Worm (Caenorhabditis elegans) whole organism, L2 larva: ENCODE results near the gene gtr-1.

Experiments used
- C34F6.9 ChIP-seq: fragments of 150-350 bp; optimal IDR thresholded peaks from 2 replicates; lab custom pipeline; 2014; ENCODE audit warnings: missing biosample characterization, missing genetic modification characterization
- F13H6.1 ChIP-seq: sonication (generic microtip); optimal IDR thresholded peaks from 2 replicates; lab custom pipeline; 2016; ENCODE audit warnings: missing genetic modification characterization, missing compliant biosample characterization
- R02D3.7 ChIP-seq: fragments of 150-350 bp; optimal IDR thresholded peaks from 2 replicates; lab custom pipeline; 2014; ENCODE audit warnings: missing biosample characterization, missing genetic modification characterization
- Y55F3AM.14 ChIP-seq: fragments of 200-800 bp; sonication (Bioruptor generic); optimal IDR thresholded peaks from 2 replicates; lab custom pipeline; 2018; ENCODE audit warnings: mild to moderate bottlenecking, missing genetic modification characterization, missing compliant biosample characterization
- ZK546.5 ChIP-seq: sonication (generic microtip); optimal IDR thresholded peaks from 2 replicates; lab custom pipeline; 2017; ENCODE audit warnings: missing biosample characterization, missing genetic modification characterization
- aly-2 ChIP-seq: fragments of 150-350 bp; optimal IDR thresholded peaks from 2 replicates; lab custom pipeline; 2014; ENCODE audit warnings: missing biosample characterization, missing genetic modification characterization
- blmp-1 ChIP-seq: sonication (generic microtip); optimal IDR thresholded peaks from 2 replicates; lab custom pipeline; 2017; ENCODE audit warnings: missing genetic modification characterization, mild to moderate bottlenecking, missing compliant biosample characterization, antibody characterized with exemption, moderate library complexity; ENCODE audit not compliant: insufficient read depth
- ceh-16 ChIP-seq: fragments of 150-350 bp; optimal IDR thresholded peaks from 2 replicates; lab custom pipeline; 2014; ENCODE audit warnings: missing biosample characterization, missing genetic modification characterization
- ceh-82 ChIP-seq: fragments of 150-350 bp; optimal IDR thresholded peaks from 2 replicates; lab custom pipeline; 2014; ENCODE audit warnings: missing biosample characterization, missing genetic modification characterization
- crh-2 ChIP-seq: sonication (generic microtip); optimal IDR thresholded peaks from 2 replicates; lab custom pipeline; 2017; ENCODE audit warnings: missing biosample characterization, missing genetic modification characterization
- dmd-4 ChIP-seq: sonication (generic microtip); optimal IDR thresholded peaks from 2 replicates; lab custom pipeline; 2017; ENCODE audit warnings: missing biosample characterization, missing genetic modification characterization
- egl-27 ChIP-seq: sonication (generic microtip); optimal IDR thresholded peaks from 3 replicates; lab custom pipeline; 2017; ENCODE audit warnings: missing biosample characterization, missing genetic modification reagents, missing genetic modification characterization
- elt-1 ChIP-seq: fragments of 150-350 bp; optimal IDR thresholded peaks from 2 replicates; lab custom pipeline; 2014; ENCODE audit warnings: missing biosample characterization, missing genetic modification characterization
- elt-3 ChIP-seq: sonication (generic microtip); optimal IDR thresholded peaks from 2 replicates; lab custom pipeline; 2017; ENCODE audit warnings: missing biosample characterization, missing genetic modification characterization
- fos-1 ChIP-seq: fragments of 150-350 bp; optimal IDR thresholded peaks from 2 replicates; lab custom pipeline; 2014; ENCODE audit warnings: missing biosample characterization, missing genetic modification characterization
- gmeb-1 ChIP-seq: fragments of 150-350 bp; optimal IDR thresholded peaks from 2 replicates; lab custom pipeline; 2014; ENCODE audit warnings: missing biosample characterization, missing genetic modification characterization
- lin-11 ChIP-seq: fragments of 150-350 bp; sonication (generic microtip); optimal IDR thresholded peaks from 2 replicates; lab custom pipeline; 2014; ENCODE audit warnings: missing biosample characterization, missing genetic modification characterization, inconsistent platforms, mixed read lengths
- lin-13 ChIP-seq: fragments of 150-350 bp; optimal IDR thresholded peaks from 2 replicates; lab custom pipeline; 2014; ENCODE audit warnings: missing biosample characterization, missing genetic modification reagents, missing genetic modification characterization
- lsy-2 ChIP-seq, 2 experiments: fragments of 150-350 bp in 1 of 2; sonication (generic microtip) in 1 of 2; optimal IDR thresholded peaks; 2 replicates each; lab custom pipeline; 2014 to 2017; ENCODE audit warnings: missing biosample characterization in 2 of 2, missing genetic modification characterization in 2 of 2
- mab-5 ChIP-seq: fragments of 150-350 bp; optimal IDR thresholded peaks from 2 replicates; lab custom pipeline; 2014; ENCODE audit warnings: missing biosample characterization, missing genetic modification characterization
- mdl-1 ChIP-seq, 2 experiments: fragments of 150-350 bp in 1 of 2; sonication (generic microtip) in 1 of 2; optimal IDR thresholded peaks; 2 replicates each; lab custom pipeline; 2017; ENCODE audit warnings: missing biosample characterization in 2 of 2, missing genetic modification characterization in 2 of 2
- nhr-10 ChIP-seq: sonication (generic microtip); optimal IDR thresholded peaks from 2 replicates; lab custom pipeline; 2017; ENCODE audit warnings: missing biosample characterization, missing genetic modification characterization
- nhr-11 ChIP-seq: fragments of 150-350 bp; optimal IDR thresholded peaks from 2 replicates; lab custom pipeline; 2014; ENCODE audit warnings: missing biosample characterization, missing genetic modification characterization
- nhr-12 ChIP-seq: fragments of 150-350 bp; optimal IDR thresholded peaks from 2 replicates; lab custom pipeline; 2014; ENCODE audit warnings: missing biosample characterization, missing genetic modification characterization
- nhr-129 ChIP-seq: fragments of 150-350 bp; optimal IDR thresholded peaks from 2 replicates; lab custom pipeline; 2014; ENCODE audit warnings: missing biosample characterization, missing genetic modification characterization
- nhr-23 ChIP-seq: fragments of 150-350 bp; optimal IDR thresholded peaks from 2 replicates; lab custom pipeline; 2014; ENCODE audit warnings: missing biosample characterization, missing genetic modification reagents, missing genetic modification characterization
- nhr-25 ChIP-seq: fragments of 150-350 bp; sonication (generic microtip); optimal IDR thresholded peaks from 3 replicates; lab custom pipeline; 2014; ENCODE audit warnings: missing biosample characterization, missing genetic modification characterization
- nhr-6 ChIP-seq: fragments of 150-350 bp; optimal IDR thresholded peaks from 2 replicates; lab custom pipeline; 2014; ENCODE audit warnings: missing biosample characterization, missing genetic modification characterization
- nhr-77 ChIP-seq: fragments of 150-350 bp; optimal IDR thresholded peaks from 2 replicates; lab custom pipeline; 2014; ENCODE audit warnings: missing biosample characterization, missing genetic modification characterization
- peb-1 ChIP-seq: fragments of 150-350 bp; optimal IDR thresholded peaks from 2 replicates; lab custom pipeline; 2014; ENCODE audit warnings: missing biosample characterization, missing genetic modification characterization
- sem-4 ChIP-seq: fragments of 150-350 bp; optimal IDR thresholded peaks from 2 replicates; lab custom pipeline; 2014; ENCODE audit warnings: missing biosample characterization, missing genetic modification reagents, missing genetic modification characterization
- skn-1 ChIP-seq: sonication (generic microtip); optimal IDR thresholded peaks from 2 replicates; lab custom pipeline; 2017; ENCODE audit warnings: missing biosample characterization, missing genetic modification characterization
- sma-9 ChIP-seq, 2 experiments: fragments of 150-350 bp in 1 of 2; sonication (generic microtip) in 1 of 2; optimal IDR thresholded peaks; 2 replicates each; lab custom pipeline; 2014 to 2016; ENCODE audit warnings: missing genetic modification characterization in 2 of 2, mild to moderate bottlenecking in 1 of 2, missing biosample characterization in 1 of 2, missing compliant biosample characterization in 1 of 2, missing genetic modification reagents in 1 of 2, moderate library complexity in 1 of 2
- snpc-4 ChIP-seq: fragments of 150-350 bp; optimal IDR thresholded peaks from 2 replicates; lab custom pipeline; 2014; ENCODE audit warnings: missing biosample characterization, missing genetic modification characterization
- unc-39 ChIP-seq: fragments of 150-350 bp; optimal IDR thresholded peaks from 2 replicates; lab custom pipeline; 2014; ENCODE audit warnings: missing biosample characterization, missing genetic modification characterization
- unc-55 ChIP-seq: fragments of 150-350 bp; sonication (generic microtip); optimal IDR thresholded peaks from 3 replicates; lab custom pipeline; 2014; ENCODE audit warnings: missing biosample characterization, missing genetic modification reagents, missing genetic modification characterization
- unc-62 ChIP-seq: fragments of 150-350 bp; optimal IDR thresholded peaks from 2 replicates; lab custom pipeline; 2014; ENCODE audit warnings: missing biosample characterization, missing genetic modification reagents, missing genetic modification characterization
- zag-1 ChIP-seq: fragments of 150-350 bp; optimal IDR thresholded peaks from 2 replicates; lab custom pipeline; 2014; ENCODE audit warnings: missing biosample characterization, missing genetic modification characterization
- ztf-1 ChIP-seq: fragments of 200-800 bp; sonication (Bioruptor generic); conservative IDR thresholded peaks from 2 replicates; pipeline ENCODE4 v1.3.6; 2022; ENCODE audit warnings: missing genetic modification characterization, missing compliant biosample characterization
- ztf-11 ChIP-seq: sonication (generic microtip); optimal IDR thresholded peaks from 2 replicates; lab custom pipeline; 2017; ENCODE audit warnings: missing biosample characterization, missing genetic modification characterization
- ztf-4 ChIP-seq: fragments of 150-350 bp; optimal IDR thresholded peaks from 2 replicates; lab custom pipeline; 2014; ENCODE audit warnings: missing biosample characterization, missing genetic modification characterization

The gtr-1 gene

ce11 chrX:825924-826323 lies 23.3 kb downstream of the gtr-1 start (continued):
- no peak for TF ChIP-seq sem-4 (tag; lab: Kevin White, UChicago)
- TF ChIP-seq R02D3.7 (tag; lab: Kevin White, UChicago) = no peak
- peak in 1 of 2 experiments; percentile 45 for TF ChIP-seq mdl-1 (tag; optimal IDR thresholded peaks at IDR 0.05; lab: Kevin White, UChicago)
- TF ChIP-seq nhr-25 (tag; lab: Kevin White, UChicago) = no peak
- no peak for TF ChIP-seq nhr-12 (tag; lab: Kevin White, UChicago)
- no peak for TF ChIP-seq ztf-11 (tag; lab: Kevin White, UChicago)
- TF ChIP-seq ztf-4 (tag; lab: Kevin White, UChicago) = no peak
- no peak for TF ChIP-seq nhr-10 (tag; lab: Kevin White, UChicago)
- TF ChIP-seq, all 48 proteins: peak for 11

ce11 chrX:827502-827901 lies 24.9 kb downstream of the gtr-1 start:
- TF ChIP-seq nhr-77 (tag; lab: Kevin White, UChicago) = no peak
- TF ChIP-seq gmeb-1 = no peak
- peak; percentile 60 to 68 for TF ChIP-seq mdl-1 (tag; optimal IDR thresholded peaks at IDR 0.05; lab: Kevin White, UChicago)
- TF ChIP-seq mab-5 = peak; percentile 59
- TF ChIP-seq ZK546.5 = no peak
- peak; percentile 82 for TF ChIP-seq C34F6.9 (tag; lab: Kevin White, UChicago)
- TF ChIP-seq lsy-2 (tag; optimal IDR thresholded peaks at IDR 0.05; lab: Kevin White, UChicago) = peak; percentile 47 to 76
- TF ChIP-seq lin-13 (GFP tag; lab: Kevin White, UChicago) = peak; percentile 16
- no peak for TF ChIP-seq ztf-1
- TF ChIP-seq Y55F3AM.14 (GFP tag; lab: Kevin White, UChicago) = peak; percentile 49
- TF ChIP-seq zag-1 (tag; lab: Kevin White, UChicago) = peak; percentile 62
- TF ChIP-seq unc-39 (tag; lab: Kevin White, UChicago) = peak; percentile 32
- TF ChIP-seq snpc-4 (tag; lab: Kevin White, UChicago) = no peak
- peak; percentile 22 for TF ChIP-seq nhr-25 (tag; lab: Kevin White, UChicago)
- no peak for TF ChIP-seq elt-1 (tag; lab: Kevin White, UChicago)
- no peak for TF ChIP-seq ceh-82 (tag; lab: Kevin White, UChicago)
- TF ChIP-seq ceh-16 = no peak
- TF ChIP-seq R02D3.7 (tag; lab: Kevin White, UChicago) = no peak
- TF ChIP-seq lin-11 (tag; lab: Kevin White, UChicago) = no peak
- TF ChIP-seq sma-9 (GFP tag; optimal IDR thresholded peaks at IDR 0.05; lab: Kevin White, UChicago) = peak; percentile 75
- no peak for TF ChIP-seq sma-9 (tag; optimal IDR thresholded peaks at IDR 0.05; lab: Kevin White, UChicago)
- peak; percentile 67 for TF ChIP-seq F13H6.1 (tag; lab: Kevin White, UChicago)
- peak; percentile 17 for TF ChIP-seq egl-27 (tag; lab: Kevin White, UChicago)
- no peak for TF ChIP-seq aly-2
- peak; percentile 92 for TF ChIP-seq crh-2 (tag; lab: Kevin White, UChicago)
- peak; percentile 64 for TF ChIP-seq sem-4 (tag; lab: Kevin White, UChicago)
- TF ChIP-seq nhr-10 (tag; lab: Kevin White, UChicago) = peak; percentile 55
- TF ChIP-seq unc-55 (GFP tag; lab: Kevin White, UChicago) = peak; percentile 62
- no peak for TF ChIP-seq nhr-11 (tag; lab: Kevin White, UChicago)
- TF ChIP-seq ztf-4 (tag; lab: Kevin White, UChicago) = no peak
- peak; percentile 90 for TF ChIP-seq nhr-129 (tag; lab: Kevin White, UChicago)
- no peak for TF ChIP-seq peb-1 (tag; lab: Kevin White, UChicago)
- TF ChIP-seq fos-1 (tag; lab: Kevin White, UChicago) = peak; percentile 61
- no peak for TF ChIP-seq unc-62 (GFP tag; lab: Kevin White, UChicago)
- no peak for TF ChIP-seq nhr-23
- no peak for TF ChIP-seq skn-1
- peak; percentile 70 for TF ChIP-seq nhr-6 (tag; lab: Kevin White, UChicago)
- TF ChIP-seq blmp-1 (tag; lab: Kevin White, UChicago) = peak; percentile 78
- no peak for TF ChIP-seq elt-3 (tag; lab: Kevin White, UChicago)
- no peak for TF ChIP-seq nhr-12 (tag; lab: Kevin White, UChicago)
- TF ChIP-seq dmd-4 = no peak
